Fruit fly (Drosophila melanogaster) whole organism, prepupa: ENCODE results near the gene nAChRbeta3.

Source experiments
- Blimp-1 ChIP-seq: fragments of 200-800 bp; sonication (Bioruptor generic); optimal IDR thresholded peaks from 3 replicates; lab custom pipeline; 2017; ENCODE audit warnings: missing biosample characterization, missing genetic modification characterization, mild to moderate bottlenecking, moderate library complexity, missing genetic modification reagents
- CG10631 ChIP-seq: fragments of 200-800 bp; sonication (Bioruptor generic); optimal IDR thresholded peaks from 2 replicates; lab custom pipeline; 2016; ENCODE audit warnings: missing biosample characterization, missing genetic modification characterization
- CG11762 ChIP-seq: fragments of 200-800 bp; sonication (Bioruptor generic); optimal IDR thresholded peaks from 3 replicates; lab custom pipeline; 2016; ENCODE audit warnings: missing biosample characterization, missing genetic modification characterization; ENCODE audit not compliant: insufficient read depth
- CG11902 ChIP-seq: fragments of 200-800 bp; sonication (Bioruptor generic); optimal IDR thresholded peaks from 3 replicates; lab custom pipeline; 2016; ENCODE audit warnings: missing biosample characterization, missing genetic modification characterization
- CG15336 ChIP-seq: fragments of 200-800 bp; sonication (Bioruptor generic); IDR thresholded peaks from 2 replicates; pipeline ENCODE4 v1.3.6; 2022; ENCODE audit warnings: missing biosample characterization, missing genetic modification characterization
- CG1621 ChIP-seq: fragments of 200-800 bp; sonication (Bioruptor generic); optimal IDR thresholded peaks from 3 replicates; lab custom pipeline; 2018; ENCODE audit warnings: missing biosample characterization, mild to moderate bottlenecking, missing genetic modification characterization
- CG3032 ChIP-seq: fragments of 200-800 bp; optimal IDR thresholded peaks from 2 replicates; lab custom pipeline; 2019; ENCODE audit warnings: missing biosample characterization, mild to moderate bottlenecking, missing genetic modification characterization, moderate library complexity
- CG32006 ChIP-seq: fragments of 200-800 bp; sonication (Bioruptor generic); optimal IDR thresholded peaks from 3 replicates; lab custom pipeline; 2017; ENCODE audit warnings: missing biosample characterization, mild to moderate bottlenecking, missing genetic modification characterization
- CG34406 ChIP-seq: fragments of 200-800 bp; sonication (Bioruptor generic); optimal IDR thresholded peaks from 3 replicates; lab custom pipeline; 2016; ENCODE audit warnings: missing biosample characterization, missing genetic modification characterization
- CG3919 ChIP-seq: fragments of 200-800 bp; sonication (Bioruptor generic); optimal IDR thresholded peaks from 3 replicates; lab custom pipeline; 2016; ENCODE audit warnings: missing biosample characterization, missing genetic modification characterization
- CG4318 ChIP-seq: fragments of 200-800 bp; sonication (Bioruptor generic); optimal IDR thresholded peaks from 3 replicates; lab custom pipeline; 2017; ENCODE audit warnings: missing biosample characterization, mild to moderate bottlenecking, missing genetic modification characterization
- CG6163 ChIP-seq: fragments of 200-800 bp; sonication (Bioruptor generic); IDR thresholded peaks from 3 replicates; pipeline ENCODE4 v1.3.6; 2022; ENCODE audit warnings: missing biosample characterization, missing genetic modification characterization
- CG6792 ChIP-seq: fragments of 200-800 bp; sonication (Bioruptor generic); optimal IDR thresholded peaks from 3 replicates; lab custom pipeline; 2016; ENCODE audit warnings: missing biosample characterization, missing genetic modification characterization
- CG6808 ChIP-seq: fragments of 200-800 bp; sonication (Bioruptor generic); optimal IDR thresholded peaks from 3 replicates; lab custom pipeline; 2017; ENCODE audit warnings: missing biosample characterization, missing genetic modification characterization, mild to moderate bottlenecking, moderate library complexity, missing genetic modification reagents
- CG7368 ChIP-seq: fragments of 200-800 bp; sonication (Bioruptor generic); optimal IDR thresholded peaks from 3 replicates; lab custom pipeline; 2016; ENCODE audit warnings: missing biosample characterization, missing genetic modification characterization
- CG8319 ChIP-seq: fragments of 200-800 bp; sonication (Bioruptor generic); optimal IDR thresholded peaks from 3 replicates; lab custom pipeline; 2016; ENCODE audit warnings: missing biosample characterization, missing genetic modification characterization
- CG8632 ChIP-seq: fragments of 200-800 bp; sonication (Bioruptor generic); optimal IDR thresholded peaks from 3 replicates; lab custom pipeline; 2016; ENCODE audit warnings: missing biosample characterization, missing genetic modification characterization
- CG9139 ChIP-seq: fragments of 200-800 bp; sonication (Bioruptor generic); optimal IDR thresholded peaks from 3 replicates; lab custom pipeline; 2017; ENCODE audit warnings: missing biosample characterization, mild to moderate bottlenecking, missing genetic modification characterization
- Eip75B ChIP-seq: fragments of 200-800 bp; sonication (Bioruptor generic); optimal IDR thresholded peaks from 3 replicates; lab custom pipeline; 2016; ENCODE audit warnings: missing biosample characterization, missing genetic modification characterization
- Eip78C ChIP-seq: fragments of 200-800 bp; sonication (Bioruptor generic); peaks from one replicate; lab custom pipeline; 2016; ENCODE audit warnings: missing biosample characterization, missing genetic modification characterization
- Ets21C ChIP-seq: fragments of 200-800 bp; sonication (Bioruptor generic); optimal IDR thresholded peaks from 3 replicates; lab custom pipeline; 2016; ENCODE audit warnings: missing biosample characterization, missing genetic modification characterization
- Ets96B ChIP-seq: fragments of 200-800 bp; optimal IDR thresholded peaks from 2 replicates; lab custom pipeline; 2019; ENCODE audit warnings: missing biosample characterization, mild to moderate bottlenecking, missing genetic modification characterization, moderate library complexity
- Gug ChIP-seq: fragments of 200-800 bp; sonication (Bioruptor generic); IDR thresholded peaks from 2 replicates; pipeline ENCODE4 v1.3.6; 2022; ENCODE audit warnings: missing biosample characterization, missing genetic modification characterization
- Hr38 ChIP-seq: sonication (Bioruptor generic); optimal IDR thresholded peaks from 2 replicates; lab custom pipeline; 2016; ENCODE audit warnings: missing biosample characterization, missing genetic modification characterization
- Hr39 ChIP-seq: fragments of 200-800 bp; sonication (Bioruptor generic); optimal IDR thresholded peaks from 2 replicates; lab custom pipeline; 2016; ENCODE audit warnings: missing biosample characterization, missing genetic modification characterization
- Hr4 ChIP-seq: fragments of 200-800 bp; sonication (Bioruptor generic); optimal IDR thresholded peaks from 3 replicates; lab custom pipeline; 2016; ENCODE audit warnings: missing biosample characterization, missing genetic modification characterization
- Met ChIP-seq: fragments of 200-800 bp; sonication (Bioruptor generic); optimal IDR thresholded peaks from 3 replicates; lab custom pipeline; 2016; ENCODE audit warnings: missing biosample characterization, missing genetic modification characterization
- OdsH ChIP-seq: fragments of 200-800 bp; sonication (Bioruptor generic); optimal IDR thresholded peaks from 3 replicates; lab custom pipeline; 2016; ENCODE audit warnings: missing biosample characterization, missing genetic modification characterization
- Smox ChIP-seq: fragments of 200-800 bp; sonication (Bioruptor generic); optimal IDR thresholded peaks from 3 replicates; lab custom pipeline; 2016; ENCODE audit warnings: missing biosample characterization, missing genetic modification characterization
- Sox102F ChIP-seq: fragments of 200-800 bp; sonication (Bioruptor generic); optimal IDR thresholded peaks from 2 replicates; lab custom pipeline; 2016; ENCODE audit warnings: missing biosample characterization, mild to moderate bottlenecking, missing genetic modification characterization
- Sox14 ChIP-seq: fragments of 200-800 bp; sonication (Bioruptor generic); optimal IDR thresholded peaks from 3 replicates; lab custom pipeline; 2016; ENCODE audit warnings: missing biosample characterization, missing genetic modification characterization
- achi ChIP-seq: fragments of 200-800 bp; sonication (Bioruptor generic); optimal IDR thresholded peaks from 3 replicates; lab custom pipeline; 2016; ENCODE audit warnings: missing biosample characterization, missing genetic modification characterization
- acj6 ChIP-seq: fragments of 200-800 bp; sonication (Bioruptor generic); optimal IDR thresholded peaks from 3 replicates; lab custom pipeline; 2016; ENCODE audit warnings: missing biosample characterization, missing genetic modification characterization
- cyc ChIP-seq: fragments of 200-800 bp; sonication (Bioruptor generic); optimal IDR thresholded peaks from 3 replicates; lab custom pipeline; 2016; ENCODE audit warnings: missing biosample characterization, missing genetic modification characterization
- dac ChIP-seq: fragments of 200-800 bp; sonication (Bioruptor generic); optimal IDR thresholded peaks from 2 replicates; lab custom pipeline; 2017; ENCODE audit warnings: missing biosample characterization, mild to moderate bottlenecking, missing genetic modification characterization
- esn ChIP-seq: fragments of 200-800 bp; sonication (Bioruptor generic); optimal IDR thresholded peaks from 2 replicates; lab custom pipeline; 2016; ENCODE audit warnings: missing biosample characterization, mild to moderate bottlenecking, missing genetic modification characterization, moderate library complexity
- fd59A ChIP-seq: fragments of 200-800 bp; sonication (Bioruptor generic); optimal IDR thresholded peaks from 2 replicates; lab custom pipeline; 2017; ENCODE audit warnings: missing biosample characterization, mild to moderate bottlenecking, missing genetic modification characterization, missing genetic modification reagents
- fd85E ChIP-seq: fragments of 200-800 bp; sonication (Bioruptor generic); optimal IDR thresholded peaks from 3 replicates; lab custom pipeline; 2016; ENCODE audit warnings: missing biosample characterization, missing genetic modification characterization
- lz ChIP-seq: fragments of 200-800 bp; sonication (Bioruptor generic); optimal IDR thresholded peaks from 3 replicates; lab custom pipeline; 2016; ENCODE audit warnings: missing biosample characterization, missing genetic modification characterization
- net ChIP-seq: fragments of 200-800 bp; sonication (Bioruptor generic); optimal IDR thresholded peaks from 3 replicates; lab custom pipeline; 2016; ENCODE audit warnings: missing biosample characterization, missing genetic modification characterization
- pdm3 ChIP-seq: fragments of 200-800 bp; sonication (Bioruptor generic); optimal IDR thresholded peaks from 3 replicates; lab custom pipeline; 2016; ENCODE audit warnings: missing biosample characterization, missing genetic modification characterization
- salr ChIP-seq, 2 experiments: fragments of 200-800 bp; sonication (Bioruptor generic); optimal IDR thresholded peaks; 3 replicates each; lab custom pipeline; 2016 to 2018; ENCODE audit warnings: missing biosample characterization in 2 of 2, missing genetic modification characterization in 2 of 2, mild to moderate bottlenecking in 1 of 2
- ss ChIP-seq, 2 experiments: fragments of 200-800 bp; sonication (Bioruptor generic); optimal IDR thresholded peaks; 2 replicates in 1 of 2; 3 replicates in 1 of 2; lab custom pipeline; 2017 to 2018; ENCODE audit warnings: mild to moderate bottlenecking in 2 of 2, missing biosample characterization in 2 of 2, missing genetic modification characterization in 2 of 2, moderate library complexity in 1 of 2
- svp ChIP-seq: fragments of 200-800 bp; sonication (Bioruptor generic); peaks from one replicate; lab custom pipeline; 2016; ENCODE audit warnings: missing biosample characterization, missing genetic modification characterization
- topi ChIP-seq: fragments of 200-800 bp; sonication (Bioruptor generic); optimal IDR thresholded peaks from 3 replicates; lab custom pipeline; 2016; ENCODE audit warnings: missing biosample characterization, missing genetic modification characterization
- vri ChIP-seq: fragments of 200-800 bp; sonication (Bioruptor generic); optimal IDR thresholded peaks from 3 replicates; lab custom pipeline; 2016; ENCODE audit warnings: missing biosample characterization, mild to moderate bottlenecking, missing genetic modification characterization

The nAChRbeta3 gene

DNA sequence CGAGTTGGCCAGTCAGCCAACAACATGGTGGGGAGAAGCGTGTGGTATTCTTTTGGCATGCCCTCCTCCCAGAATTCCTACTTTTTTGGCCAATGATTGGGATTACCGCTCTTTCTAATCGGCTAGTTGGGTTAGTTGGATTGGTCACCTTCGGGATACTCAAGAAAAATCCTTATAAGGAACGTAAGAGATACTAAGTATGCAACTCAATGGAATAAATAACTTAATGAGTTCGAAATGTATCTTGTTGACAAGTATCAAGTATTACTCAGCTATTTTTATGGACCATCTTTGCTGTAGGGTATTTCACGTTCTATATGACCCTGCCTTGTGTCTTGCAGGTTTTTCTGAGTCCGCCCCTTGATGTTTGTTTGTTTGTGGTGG is 18.0 kb upstream of the nAChRbeta3 start:
- peak; percentile 21 for TF ChIP-seq pdm3 (GFP tag; lab: Kevin White, UChicago)
- TF ChIP-seq lz (GFP tag; lab: Kevin White, UChicago) = no peak
- TF ChIP-seq Sox14 (GFP tag; lab: Kevin White, UChicago) = peak; percentile 2
- no peak for TF ChIP-seq CG8319 (GFP tag; lab: Kevin White, UChicago)
- no peak for TF ChIP-seq Smox (GFP tag; lab: Kevin White, UChicago)
- TF ChIP-seq CG7368 (GFP tag; lab: Kevin White, UChicago) = no peak
- TF ChIP-seq CG3919 (GFP tag; lab: Kevin White, UChicago) = peak; percentile 25
- TF ChIP-seq fd59A (GFP tag; lab: Kevin White, UChicago) = no peak
- TF ChIP-seq Ets21C (GFP tag; lab: Kevin White, UChicago) = peak; percentile 23
- TF ChIP-seq esn (GFP tag; lab: Kevin White, UChicago) = peak; percentile 40
- 0 out of 2 replicates have a peak, but pooled peaks have one; percentile 11 for TF ChIP-seq CG15336 (GFP tag; lab: Robert Waterston, UW)
- TF ChIP-seq CG9139 (GFP tag; lab: Kevin White, UChicago) = no peak
- no peak for TF ChIP-seq CG6808
- peak; percentile 57 for TF ChIP-seq svp (GFP tag; lab: Kevin White, UChicago)
- no peak for TF ChIP-seq net
- no peak for TF ChIP-seq Sox102F (GFP tag; lab: Kevin White, UChicago)
- peak; percentile 20 for TF ChIP-seq Met
- peak; percentile 7 for TF ChIP-seq CG32006 (GFP tag; lab: Kevin White, UChicago)

DNA sequence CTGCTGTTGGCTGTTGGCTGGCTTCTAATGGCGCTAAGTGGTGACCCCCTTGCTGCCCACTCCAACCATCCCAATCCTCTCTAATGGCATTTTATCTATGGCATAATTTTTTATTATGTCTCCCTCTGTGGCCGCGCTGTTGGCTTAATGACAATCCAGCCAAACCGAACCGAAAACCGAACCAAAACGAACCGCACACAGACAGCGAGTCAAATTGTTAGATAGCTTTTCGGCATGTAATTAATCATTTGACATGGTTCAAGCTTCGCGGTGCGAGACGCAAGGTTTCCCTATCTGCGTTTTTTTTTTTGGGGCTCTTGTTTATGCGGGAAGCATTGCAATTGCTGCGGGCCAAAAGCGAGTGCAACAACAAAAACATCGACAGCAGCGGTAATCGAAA is 17.2 kb upstream of the nAChRbeta3 start:
- TF ChIP-seq vri (GFP tag; lab: Kevin White, UChicago) (peak; percentile 10), Hr4 (GFP tag; lab: Kevin White, UChicago) (no peak), svp (GFP tag; lab: Kevin White, UChicago) (peak; percentile 51), CG6792 (GFP tag; lab: Kevin White, UChicago) (no peak)
- TF ChIP-seq, all 60 proteins: peak for 2

- TF ChIP-seq Eip75B = peak; percentile 90
- peak; percentile 38 for TF ChIP-seq CG6808
- peak; percentile 94 for TF ChIP-seq cyc (GFP tag; lab: Kevin White, UChicago)
- TF ChIP-seq acj6 = peak; percentile 81
- peak; percentile 72 for TF ChIP-seq CG34406 (GFP tag; lab: Kevin White, UChicago)
- TF ChIP-seq esn (GFP tag; lab: Kevin White, UChicago) = peak; percentile 97
- peak; percentile 82 for TF ChIP-seq net
- peak; percentile 71 for TF ChIP-seq Blimp-1
- peak; percentile 41 for TF ChIP-seq fd85E (GFP tag; lab: Kevin White, UChicago)
- peak; percentile 68 for TF ChIP-seq CG8632 (GFP tag; lab: Kevin White, UChicago)
- no peak for TF ChIP-seq Hr4 (GFP tag; lab: Kevin White, UChicago)
- TF ChIP-seq CG4318 (GFP tag; lab: Kevin White, UChicago) = no peak
- TF ChIP-seq svp (GFP tag; lab: Kevin White, UChicago) = peak; percentile 98
- TF ChIP-seq CG32006 (GFP tag; lab: Kevin White, UChicago) = peak; percentile 42
- peak; percentile 96 for TF ChIP-seq vri (GFP tag; lab: Kevin White, UChicago)
- TF ChIP-seq Sox14 (GFP tag; lab: Kevin White, UChicago) = peak; percentile 91
- TF ChIP-seq CG11902 (GFP tag; lab: Kevin White, UChicago) = peak; percentile 81
- TF ChIP-seq CG9139 (GFP tag; lab: Kevin White, UChicago) = no peak
- peak; percentile 91 for TF ChIP-seq CG6792 (GFP tag; lab: Kevin White, UChicago)
- TF ChIP-seq CG15336 (GFP tag; lab: Robert Waterston, UW) = peak; percentile 36; the same call in 1 of the 2 replicates
- peak; percentile 93 for TF ChIP-seq lz (GFP tag; lab: Kevin White, UChicago)
- peak; percentile 86 for TF ChIP-seq CG6163 (GFP tag; lab: Robert Waterston, UW)
- TF ChIP-seq CG3032 (tag; lab: Kevin White, UChicago) = peak; percentile 25
- no peak for TF ChIP-seq Hr38
- TF ChIP-seq achi (GFP tag; lab: Kevin White, UChicago) = peak; percentile 73
- TF ChIP-seq ss (GFP tag; optimal IDR thresholded peaks at IDR 0.05; lab: Kevin White, UChicago) = peak; percentile 60 to 73
- no peak for TF ChIP-seq Gug
- peak; percentile 95 for TF ChIP-seq Hr39
- TF ChIP-seq salr (GFP tag; optimal IDR thresholded peaks at IDR 0.05; lab: Kevin White, UChicago) = peak; percentile 15 to 25
- peak; percentile 94 for TF ChIP-seq Eip78C (GFP tag; lab: Kevin White, UChicago)
- TF ChIP-seq CG7368 (GFP tag; lab: Kevin White, UChicago) = peak; percentile 75
- TF ChIP-seq CG11762 = peak; percentile 29
- TF ChIP-seq Ets21C (GFP tag; lab: Kevin White, UChicago) = no peak
- no peak for TF ChIP-seq dac (GFP tag; lab: Kevin White, UChicago)
- peak; percentile 89 for TF ChIP-seq OdsH
- TF ChIP-seq Ets96B (tag; lab: Kevin White, UChicago) = peak; percentile 64
- TF ChIP-seq CG1621 (tag; lab: Kevin White, UChicago) = peak; percentile 67
- TF ChIP-seq topi (GFP tag; lab: Kevin White, UChicago) = peak; percentile 93
- peak; percentile 80 for TF ChIP-seq CG10631 (GFP tag; lab: Kevin White, UChicago)
Measured at dm6 chr2L:530245-530644, 14.7 kb upstream of the nAChRbeta3 start.
